Fruit fly (Drosophila melanogaster) whole organism, adult: ENCODE measurements around the gene CG31559.

Experiments
- CG1620 ChIP-seq: fragments of 200-800 bp; sonication (Bioruptor generic); optimal IDR thresholded peaks from 2 replicates; lab custom pipeline; 2016; ENCODE audit warnings: missing biosample characterization, missing genetic modification characterization
- CG33017 ChIP-seq: fragments of 200-800 bp; sonication (Bioruptor generic); optimal IDR thresholded peaks from 2 replicates; lab custom pipeline; 2018; ENCODE audit warnings: missing biosample characterization, mild to moderate bottlenecking, missing genetic modification characterization, moderate library complexity
- kay ChIP-seq: fragments of 200-800 bp; sonication (Bioruptor generic); peaks from one replicate; lab custom pipeline; 2016; ENCODE audit warnings: missing biosample characterization, missing genetic modification characterization, borderline replicate concordance
- ovo ChIP-seq: fragments of 200-800 bp; sonication (Bioruptor generic); optimal IDR thresholded peaks from 2 replicates; lab custom pipeline; 2016; ENCODE audit warnings: missing biosample characterization, missing genetic modification characterization
- pad ChIP-seq: fragments of 200-800 bp; sonication (Bioruptor generic); optimal IDR thresholded peaks from 3 replicates; lab custom pipeline; 2017; ENCODE audit warnings: missing biosample characterization, missing genetic modification characterization, mild to moderate bottlenecking, moderate library complexity, missing genetic modification reagents
- tj ChIP-seq: fragments of 200-800 bp; sonication (Bioruptor generic); optimal IDR thresholded peaks from 3 replicates; lab custom pipeline; 2017; ENCODE audit warnings: missing biosample characterization, mild to moderate bottlenecking, missing genetic modification characterization, moderate library complexity

dm6 chr3R:6153574-6153973, 3.5 kb downstream of the CG31559 start:
- TF ChIP-seq kay (GFP tag; lab: Kevin White, UChicago) (no peak), ovo (GFP tag; lab: Kevin White, UChicago) (no peak), pad (GFP tag; lab: Kevin White, UChicago) (no peak), tj (no peak), CG33017 (tag; lab: Kevin White, UChicago) (no peak), CG1620 (GFP tag; lab: Kevin White, UChicago) (no peak)
